Fruit fly (Drosophila melanogaster) whole organism, embryonic: ENCODE data around the gene CG17249.
A peak's percentile ranks its signal among the peaks of the same experiment; 100 is the strongest.

ENCODE experiments used
- Awh ChIP-seq: fragments of 200-800 bp; sonication (Bioruptor generic); IDR thresholded peaks from 2 replicates; pipeline ENCODE4, ENCODE4 v1.3.6; 2022; ENCODE audit warnings: missing biosample characterization, missing genetic modification characterization
- CG10321 ChIP-seq: fragments of 200-800 bp; sonication (Bioruptor generic); IDR thresholded peaks from 2 replicates; pipeline ENCODE4 v1.3.6; 2022; ENCODE audit warnings: missing biosample characterization, missing genetic modification characterization
- CG11085 ChIP-seq: fragments of 200-800 bp; sonication (Bioruptor generic); IDR thresholded peaks from 2 replicates; pipeline ENCODE4 v1.3.6; 2022; ENCODE audit warnings: missing biosample characterization, missing genetic modification characterization
- CG11695 ChIP-seq: fragments of 200-800 bp; sonication (Bioruptor generic); IDR thresholded peaks from 3 replicates; pipeline ENCODE4 v1.3.6; 2022; ENCODE audit warnings: missing biosample characterization, missing genetic modification characterization
- CG12155 ChIP-seq: fragments of 200-800 bp; sonication (Bioruptor generic); optimal IDR thresholded peaks from 3 replicates; lab custom pipeline; 2016; ENCODE audit warnings: missing biosample characterization, missing genetic modification characterization
- CG14014 ChIP-seq: fragments of 200-800 bp; sonication (Bioruptor generic); IDR thresholded peaks from 2 replicates; pipeline ENCODE4 v1.3.6; 2022; ENCODE audit warnings: missing biosample characterization, missing genetic modification characterization
- CG14860 ChIP-seq: fragments of 200-800 bp; sonication (Bioruptor generic); IDR thresholded peaks from 3 replicates; pipeline ENCODE4 v1.3.6; 2022; ENCODE audit warnings: missing biosample characterization, missing genetic modification characterization; ENCODE audit not compliant: partially characterized antibody
- CG15011 ChIP-seq: fragments of 200-800 bp; sonication (Bioruptor generic); optimal IDR thresholded peaks from 3 replicates; lab custom pipeline; 2018; ENCODE audit warnings: missing biosample characterization, mild to moderate bottlenecking, missing genetic modification characterization
- CG16779 ChIP-seq: fragments of 200-800 bp; sonication (Bioruptor generic); IDR thresholded peaks from 2 replicates; pipeline ENCODE4 v1.3.6; 2022; ENCODE audit warnings: missing biosample characterization, missing genetic modification characterization
- CG17385 ChIP-seq: fragments of 200-800 bp; sonication (Bioruptor generic); optimal IDR thresholded peaks from 3 replicates; lab custom pipeline; 2018; ENCODE audit warnings: missing biosample characterization, mild to moderate bottlenecking, missing genetic modification characterization
- CG2120 ChIP-seq: fragments of 200-800 bp; sonication (Bioruptor generic); optimal IDR thresholded peaks from 3 replicates; lab custom pipeline; 2016; ENCODE audit warnings: missing biosample characterization, missing genetic modification characterization
- CG2889 ChIP-seq: fragments of 200-800 bp; sonication (Bioruptor generic); IDR thresholded peaks from 3 replicates; pipeline ENCODE4 v1.3.6; 2022; ENCODE audit warnings: missing biosample characterization, missing genetic modification characterization
- CG30403 ChIP-seq: fragments of 200-800 bp; sonication (Bioruptor generic); optimal IDR thresholded peaks from 3 replicates; lab custom pipeline; 2016; ENCODE audit warnings: missing biosample characterization, missing genetic modification characterization
- CG3726 ChIP-seq: fragments of 200-800 bp; sonication (Bioruptor generic); IDR thresholded peaks from 3 replicates; pipeline ENCODE4, ENCODE4 v1.3.6; 2022; ENCODE audit warnings: missing biosample characterization, missing genetic modification characterization
- CG7271 ChIP-seq: fragments of 200-800 bp; sonication (Bioruptor generic); optimal IDR thresholded peaks from 2 replicates; lab custom pipeline; 2018; ENCODE audit warnings: missing biosample characterization, mild to moderate bottlenecking, missing genetic modification characterization, moderate library complexity
- CG7928 ChIP-seq: fragments of 200-800 bp; sonication (Bioruptor generic); optimal IDR thresholded peaks from 2 replicates; lab custom pipeline; 2017; ENCODE audit warnings: missing biosample characterization, mild to moderate bottlenecking, missing genetic modification characterization
- CG9215 ChIP-seq: fragments of 200-800 bp; sonication (Bioruptor generic); IDR thresholded peaks from 2 replicates; pipeline ENCODE4 v1.3.6; 2022; ENCODE audit warnings: missing biosample characterization, missing genetic modification characterization
- CoRest ChIP-seq: fragments of 200-800 bp; sonication (Bioruptor generic); optimal IDR thresholded peaks from 3 replicates; lab custom pipeline; 2018; ENCODE audit warnings: missing biosample characterization, mild to moderate bottlenecking, missing genetic modification characterization, moderate library complexity
- CrebB ChIP-seq: fragments of 200-800 bp; sonication (Bioruptor generic); optimal IDR thresholded peaks from 3 replicates; lab custom pipeline; 2018; ENCODE audit warnings: missing biosample characterization, mild to moderate bottlenecking, missing genetic modification characterization
- Dek ChIP-seq: fragments of 200-800 bp; sonication (Bioruptor generic); optimal IDR thresholded peaks from 3 replicates; lab custom pipeline; 2019; ENCODE audit warnings: missing biosample characterization, mild to moderate bottlenecking, missing genetic modification characterization, moderate library complexity
- Dip2 ChIP-seq: fragments of 200-800 bp; sonication (Bioruptor generic); IDR thresholded peaks from 2 replicates; pipeline ENCODE4 v1.3.6; 2022; ENCODE audit warnings: missing biosample characterization, missing genetic modification characterization
- Dll ChIP-seq: fragments of 200-800 bp; sonication (Bioruptor generic); IDR thresholded peaks from 4 replicates; pipeline ENCODE4 v1.3.6; 2022; ENCODE audit warnings: missing biosample characterization, missing genetic modification characterization; ENCODE audit not compliant: partially characterized antibody
- Gug ChIP-seq: fragments of 200-800 bp; sonication (Bioruptor generic); IDR thresholded peaks from 4 replicates; pipeline ENCODE4 v1.3.6; 2022; ENCODE audit warnings: missing biosample characterization, missing genetic modification characterization
- Hr51 ChIP-seq, 2 experiments: fragments of 200-800 bp; sonication (Bioruptor generic); optimal IDR thresholded peaks; 2 replicates in 1 of 2; 3 replicates in 1 of 2; lab custom pipeline; 2016 to 2018; ENCODE audit warnings: missing biosample characterization in 2 of 2, missing genetic modification characterization in 2 of 2, mild to moderate bottlenecking in 1 of 2, moderate library complexity in 1 of 2
- Lpt ChIP-seq: fragments of >200 bp; optimal IDR thresholded peaks from 2 replicates; lab custom pipeline; 2018; ENCODE audit warnings: missing biosample characterization, missing genetic modification characterization
- Med ChIP-seq: fragments of 200-800 bp; sonication (Bioruptor generic); peaks from one replicate; lab custom pipeline; 2016; ENCODE audit warnings: missing biosample characterization, missing genetic modification characterization, mild to moderate bottlenecking, inconsistent platforms, moderate library complexity
- NFAT ChIP-seq: fragments of 200-800 bp; sonication (Bioruptor generic); IDR thresholded peaks from 2 replicates; pipeline ENCODE4 v1.3.6; 2022; ENCODE audit warnings: missing biosample characterization, missing genetic modification characterization
- NfI ChIP-seq: fragments of 200-800 bp; sonication (Bioruptor generic); optimal IDR thresholded peaks from 3 replicates; lab custom pipeline; 2018; ENCODE audit warnings: missing biosample characterization, mild to moderate bottlenecking, missing genetic modification characterization, moderate library complexity
- Sin3A ChIP-seq: fragments of >200 bp; optimal IDR thresholded peaks from 2 replicates; lab custom pipeline; 2018
- Xbp1 ChIP-seq: fragments of 200-800 bp; sonication (Bioruptor generic); optimal IDR thresholded peaks from 3 replicates; lab custom pipeline; 2016; ENCODE audit warnings: missing biosample characterization, mild to moderate bottlenecking, missing genetic modification characterization
- bab2 ChIP-seq: fragments of 200-800 bp; sonication (Bioruptor generic); optimal IDR thresholded peaks from 2 replicates; lab custom pipeline; 2016; ENCODE audit warnings: missing biosample characterization, missing genetic modification characterization
- caup ChIP-seq: fragments of 200-800 bp; sonication (Bioruptor generic); optimal IDR thresholded peaks from 3 replicates; lab custom pipeline; 2017; ENCODE audit warnings: missing biosample characterization, mild to moderate bottlenecking, missing genetic modification characterization, moderate library complexity; ENCODE audit not compliant: severe bottlenecking
- crp ChIP-seq, 2 experiments: fragments of 200-800 bp; sonication (Bioruptor generic); optimal IDR thresholded peaks; 2 replicates in 1 of 2; 3 replicates in 1 of 2; lab custom pipeline; 2017; ENCODE audit warnings: missing biosample characterization in 2 of 2, missing genetic modification characterization in 2 of 2, mild to moderate bottlenecking in 1 of 2, moderate library complexity in 1 of 2
- dati ChIP-seq: fragments of 200-800 bp; sonication (Bioruptor generic); IDR thresholded peaks from 2 replicates; pipeline ENCODE4 v1.3.6; 2022; ENCODE audit warnings: missing biosample characterization, missing genetic modification characterization
- dpn ChIP-seq, 2 experiments: fragments of 200-800 bp; sonication (Bioruptor generic); optimal IDR thresholded peaks; 3 replicates each; lab custom pipeline; 2016; ENCODE audit warnings: missing biosample characterization in 2 of 2, missing genetic modification characterization in 2 of 2
- fd102C ChIP-seq: fragments of 200-800 bp; sonication (Bioruptor generic); optimal IDR thresholded peaks from 2 replicates; lab custom pipeline; 2018; ENCODE audit warnings: missing biosample characterization, mild to moderate bottlenecking, missing genetic modification characterization, moderate library complexity
- gt ChIP-seq: fragments of 200-800 bp; sonication (Bioruptor generic); IDR thresholded peaks from 2 replicates; pipeline ENCODE4 v1.3.6; 2022; ENCODE audit warnings: missing biosample characterization, missing genetic modification characterization
- inv ChIP-seq: fragments of 200-800 bp; sonication (Bioruptor generic); IDR thresholded peaks from 2 replicates; pipeline ENCODE4 v1.3.6; 2022; ENCODE audit warnings: missing biosample characterization, missing genetic modification characterization; ENCODE audit not compliant: partially characterized antibody
- jigr1 ChIP-seq: fragments of 200-800 bp; sonication (Bioruptor generic); IDR thresholded peaks from 3 replicates; pipeline ENCODE4 v1.3.6; 2022; ENCODE audit warnings: missing biosample characterization, missing genetic modification characterization
- pfk ChIP-seq: fragments of 200-800 bp; sonication (Bioruptor generic); optimal IDR thresholded peaks from 2 replicates; lab custom pipeline; 2018; ENCODE audit warnings: missing biosample characterization, mild to moderate bottlenecking, missing genetic modification characterization, moderate library complexity
- phol ChIP-seq: fragments of 200-800 bp; sonication (Bioruptor generic); optimal IDR thresholded peaks from 3 replicates; lab custom pipeline; 2018; ENCODE audit warnings: missing biosample characterization, mild to moderate bottlenecking, missing genetic modification characterization, moderate library complexity
- prd ChIP-seq, 3 experiments: fragments of >200 bp in 2 of 3; fragments of 200-800 bp in 1 of 3; sonication (Bioruptor generic) in 1 of 3; optimal IDR thresholded peaks in 2 of 3; IDR thresholded peaks in 1 of 3; 2 replicates in 2 of 3; 3 replicates in 1 of 3; pipeline versions ENCODE4 v1.3.6 to Lab custom; 2017 to 2022; ENCODE audit warnings: missing biosample characterization in 1 of 3, missing genetic modification characterization in 1 of 3
- pros ChIP-seq: fragments of 200-800 bp; sonication (Bioruptor generic); optimal IDR thresholded peaks from 3 replicates; lab custom pipeline; 2019; ENCODE audit warnings: missing biosample characterization, mild to moderate bottlenecking, missing genetic modification characterization, moderate library complexity
- pum ChIP-seq: fragments of 200-800 bp; sonication (Bioruptor generic); optimal IDR thresholded peaks from 2 replicates; lab custom pipeline; 2016; ENCODE audit warnings: missing biosample characterization, missing genetic modification characterization
- ranshi ChIP-seq: fragments of 200-800 bp; sonication (Bioruptor generic); IDR thresholded peaks from 2 replicates; pipeline ENCODE4 v1.3.6; 2022; ENCODE audit warnings: missing biosample characterization, missing genetic modification characterization
- ro ChIP-seq: fragments of 200-800 bp; sonication (Bioruptor generic); IDR thresholded peaks from 2 replicates; pipeline ENCODE4 v1.3.6; 2022; ENCODE audit warnings: missing biosample characterization, missing genetic modification characterization
- slbo ChIP-seq: fragments of 200-800 bp; sonication (Bioruptor generic); IDR thresholded peaks from 2 replicates; pipeline ENCODE4 v1.3.6; 2022; ENCODE audit warnings: missing biosample characterization, missing genetic modification characterization
- slou ChIP-seq: fragments of 200-800 bp; sonication (Bioruptor generic); optimal IDR thresholded peaks from 3 replicates; lab custom pipeline; 2016; ENCODE audit warnings: missing biosample characterization, missing genetic modification characterization
- slp2 ChIP-seq: fragments of 200-800 bp; sonication (Bioruptor generic); optimal IDR thresholded peaks from 2 replicates; lab custom pipeline; 2016; ENCODE audit warnings: missing biosample characterization, missing genetic modification characterization
- tna ChIP-seq: fragments of 200-800 bp; sonication (Bioruptor generic); IDR thresholded peaks from 2 replicates; pipeline ENCODE4 v1.3.6; 2022; ENCODE audit warnings: missing biosample characterization, missing genetic modification characterization; ENCODE audit not compliant: partially characterized antibody

The CG17249 gene

DNA sequence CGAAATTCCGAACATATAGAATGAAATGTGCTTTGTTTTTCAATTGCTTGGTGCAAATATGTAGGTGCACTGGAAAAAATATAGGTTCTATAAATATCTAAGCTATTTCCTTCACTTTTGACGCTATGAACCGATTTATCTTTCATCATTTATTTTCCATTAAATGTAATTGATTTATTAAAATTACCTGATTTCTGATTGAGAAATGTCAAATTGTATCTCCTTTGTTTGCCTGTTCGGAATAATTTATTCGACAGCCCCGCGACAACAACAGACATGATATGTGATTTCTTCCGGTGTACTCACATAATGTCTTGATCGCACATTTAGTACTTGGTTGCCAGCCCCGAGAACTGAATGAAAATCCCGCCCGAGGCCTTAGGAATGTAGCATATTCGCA is 37.7 kb downstream of the CG17249 start:
- TF ChIP-seq NfI (GFP tag; lab: Kevin White, UChicago): peak; percentile 21
- peak; percentile 57; the same call in 2 of the 4 replicates for TF ChIP-seq Gug (GFP tag; lab: Robert Waterston, UW)
- peak; percentile 47; the same call in 1 of the 3 replicates for TF ChIP-seq CG11695 (GFP tag; lab: Robert Waterston, UW)
- TF ChIP-seq Awh (GFP tag; lab: Robert Waterston, UW): no peak
- peak; percentile 59; the same call in 1 of the 2 replicates for TF ChIP-seq CG9215
- TF ChIP-seq CG3726 (GFP tag; lab: Robert Waterston, UW): no peak
- TF ChIP-seq CG11085 (GFP tag; lab: Robert Waterston, UW): 0 out of 2 replicates have a peak, but pooled peaks have one; percentile 38
- TF ChIP-seq Lpt: no peak
- no peak for TF ChIP-seq CG10321 (GFP tag; lab: Robert Waterston, UW)
- no peak for TF ChIP-seq tna (GFP tag; lab: Robert Waterston, UW)
- no peak for TF ChIP-seq CG7928 (GFP tag; lab: Kevin White, UChicago)
- no peak for TF ChIP-seq CG15011 (GFP tag; lab: Kevin White, UChicago)
- TF ChIP-seq CG14014 (GFP tag; lab: Robert Waterston, UW): peak; percentile 54
- TF ChIP-seq CG30403 (GFP tag; lab: Kevin White, UChicago): peak; percentile 50
- 0 out of 3 replicates have a peak, but pooled peaks have one; percentile 14 for TF ChIP-seq CG2889
- no peak for TF ChIP-seq fd102C
- peak in 1 of 2 experiments; percentile 39 for TF ChIP-seq Hr51 (GFP tag; optimal IDR thresholded peaks at IDR 0.05; lab: Kevin White, UChicago)
- no peak for TF ChIP-seq CG14860 (GFP tag; lab: Robert Waterston, UW)
- TF ChIP-seq gt (GFP tag; lab: Robert Waterston, UW): no peak
- peak; percentile 34 for TF ChIP-seq phol
- no peak for TF ChIP-seq dati (GFP tag; lab: Robert Waterston, UW)
- TF ChIP-seq caup (GFP tag; lab: Kevin White, UChicago): peak; percentile 36
- peak; percentile 25 for TF ChIP-seq Xbp1 (GFP tag; lab: Kevin White, UChicago)
- TF ChIP-seq CG2120: peak; percentile 75
- no peak for TF ChIP-seq Sin3A
- no peak for TF ChIP-seq slp2 (GFP tag; lab: Kevin White, UChicago)
- TF ChIP-seq CG16779 (GFP tag; lab: Robert Waterston, UW): no peak
- TF ChIP-seq pfk (GFP tag; lab: Kevin White, UChicago): no peak
- no peak for TF ChIP-seq pum (GFP tag; lab: Kevin White, UChicago)
- TF ChIP-seq Dip2 (GFP tag; lab: Robert Waterston, UW): no peak
- TF ChIP-seq pros (GFP tag; lab: Kevin White, UChicago): no peak
- TF ChIP-seq crp (GFP tag; optimal IDR thresholded peaks at IDR 0.05; lab: Kevin White, UChicago): no peak
- no peak for TF ChIP-seq Dek (tag; lab: Kevin White, UChicago)
- peak; percentile 25 for TF ChIP-seq bab2 (GFP tag; lab: Kevin White, UChicago)
- TF ChIP-seq ranshi: peak; percentile 27; the same call in 1 of the 2 replicates
- TF ChIP-seq prd (optimal IDR thresholded peaks at IDR 0.05; lab: Kevin White, UChicago): no peak
- peak; percentile 44; the same call in 1 of the 3 replicates for TF ChIP-seq prd (GFP tag; IDR thresholded peaks at IDR 0.05; lab: Robert Waterston, UW)
- TF ChIP-seq CG7271 (tag; lab: Kevin White, UChicago): no peak
- TF ChIP-seq Dll (GFP tag; lab: Robert Waterston, UW): no peak
- peak; percentile 45 to 58 for TF ChIP-seq dpn (GFP tag; optimal IDR thresholded peaks at IDR 0.05; lab: Kevin White, UChicago)
- TF ChIP-seq CrebB (tag; lab: Kevin White, UChicago): no peak
- peak; percentile 88 for TF ChIP-seq Med (GFP tag; lab: Kevin White, UChicago)
- TF ChIP-seq slbo (GFP tag; lab: Robert Waterston, UW): peak; percentile 75
- TF ChIP-seq CG12155 (GFP tag; lab: Kevin White, UChicago): peak; percentile 40
- no peak for TF ChIP-seq slou (GFP tag; lab: Kevin White, UChicago)
- TF ChIP-seq inv: no peak
- no peak for TF ChIP-seq jigr1 (GFP tag; lab: Robert Waterston, UW)
- peak; percentile 62 for TF ChIP-seq CoRest (tag; lab: Kevin White, UChicago)
- TF ChIP-seq CG17385 (GFP tag; lab: Kevin White, UChicago): peak; percentile 9
- no peak for TF ChIP-seq ro (GFP tag; lab: Robert Waterston, UW)
- TF ChIP-seq NFAT: peak; percentile 55; the same call in 1 of the 2 replicates
